Fruit fly (Drosophila melanogaster) whole organism, embryonic: ENCODE data around the gene CG11920.

ENCODE experiments used
- Atf3 ChIP-seq: fragments of 200-800 bp; sonication (Bioruptor generic); optimal IDR thresholded peaks from 3 replicates; lab custom pipeline; 2016; ENCODE audit warnings: missing biosample characterization, missing genetic modification characterization
- Bgb ChIP-seq: fragments of 200-800 bp; sonication (Bioruptor generic); IDR thresholded peaks from 2 replicates; pipeline ENCODE4 v1.3.6; 2022; ENCODE audit warnings: missing biosample characterization, missing genetic modification characterization; ENCODE audit not compliant: partially characterized antibody
- CG10267 ChIP-seq: fragments of 200-800 bp; sonication (Bioruptor generic); optimal IDR thresholded peaks from 2 replicates; lab custom pipeline; 2018; ENCODE audit warnings: missing biosample characterization, mild to moderate bottlenecking, missing genetic modification characterization, moderate library complexity
- CG10431 ChIP-seq: fragments of 200-800 bp; sonication (Bioruptor generic); optimal IDR thresholded peaks from 3 replicates; lab custom pipeline; 2018; ENCODE audit warnings: missing biosample characterization, mild to moderate bottlenecking, missing genetic modification characterization
- CG14014 ChIP-seq: fragments of 200-800 bp; sonication (Bioruptor generic); IDR thresholded peaks from 2 replicates; pipeline ENCODE4 v1.3.6; 2022; ENCODE audit warnings: missing biosample characterization, missing genetic modification characterization
- CG14441 ChIP-seq: fragments of 200-800 bp; sonication (Bioruptor generic); IDR thresholded peaks from 2 replicates; pipeline ENCODE4 v1.3.6; 2022; ENCODE audit warnings: missing biosample characterization, missing genetic modification characterization
- CG14965 ChIP-seq: fragments of 200-800 bp; sonication (Bioruptor generic); optimal IDR thresholded peaks from 2 replicates; lab custom pipeline; 2016; ENCODE audit warnings: missing biosample characterization, missing genetic modification characterization, borderline replicate concordance
- CG15696 ChIP-seq: fragments of 200-800 bp; sonication (Bioruptor generic); optimal IDR thresholded peaks from 2 replicates; lab custom pipeline; 2019; ENCODE audit warnings: missing biosample characterization, mild to moderate bottlenecking, missing genetic modification characterization, moderate library complexity
- CG16863 ChIP-seq: fragments of 200-800 bp; sonication (Bioruptor generic); optimal IDR thresholded peaks from 3 replicates; lab custom pipeline; 2016; ENCODE audit warnings: missing biosample characterization, missing genetic modification characterization
- CG17802 ChIP-seq: fragments of 200-800 bp; sonication (Bioruptor generic); optimal IDR thresholded peaks from 2 replicates; lab custom pipeline; 2018; ENCODE audit warnings: missing biosample characterization, mild to moderate bottlenecking, missing genetic modification characterization, moderate library complexity
- CG30020 ChIP-seq: fragments of 200-800 bp; optimal IDR thresholded peaks from 2 replicates; lab custom pipeline; 2019; ENCODE audit warnings: missing biosample characterization, mild to moderate bottlenecking, missing genetic modification characterization, moderate library complexity
- CG3995 ChIP-seq: fragments of 200-800 bp; sonication (Bioruptor generic); optimal IDR thresholded peaks from 3 replicates; lab custom pipeline; 2016; ENCODE audit warnings: missing biosample characterization, missing genetic modification characterization
- CG43689 ChIP-seq: fragments of 200-800 bp; sonication (Bioruptor generic); IDR thresholded peaks from 2 replicates; pipeline ENCODE4 v1.3.6; 2022; ENCODE audit warnings: missing biosample characterization, missing genetic modification characterization
- CG4820 ChIP-seq: fragments of 200-800 bp; sonication (Bioruptor generic); optimal IDR thresholded peaks from 3 replicates; lab custom pipeline; 2016; ENCODE audit warnings: missing biosample characterization, missing genetic modification characterization
- CG6854 ChIP-seq: fragments of 200-800 bp; sonication (Bioruptor generic); optimal IDR thresholded peaks from 3 replicates; lab custom pipeline; 2017; ENCODE audit warnings: missing biosample characterization, mild to moderate bottlenecking, missing genetic modification characterization
- CG7556 ChIP-seq: fragments of 200-800 bp; sonication (Bioruptor generic); optimal IDR thresholded peaks from 2 replicates; lab custom pipeline; 2017; ENCODE audit warnings: missing biosample characterization, mild to moderate bottlenecking, missing genetic modification characterization
- CG7839 ChIP-seq: fragments of 200-800 bp; sonication (Bioruptor generic); optimal IDR thresholded peaks from 3 replicates; lab custom pipeline; 2018; ENCODE audit warnings: missing biosample characterization, mild to moderate bottlenecking, missing genetic modification characterization, moderate library complexity
- CG8281 ChIP-seq: fragments of 200-800 bp; sonication (Bioruptor generic); optimal IDR thresholded peaks from 2 replicates; lab custom pipeline; 2018; ENCODE audit warnings: missing biosample characterization, mild to moderate bottlenecking, missing genetic modification characterization, moderate library complexity
- CG9609 ChIP-seq: fragments of 200-800 bp; sonication (Bioruptor generic); optimal IDR thresholded peaks from 3 replicates; lab custom pipeline; 2016; ENCODE audit warnings: missing biosample characterization, missing genetic modification characterization
- Camta ChIP-seq: fragments of 200-800 bp; sonication (Bioruptor generic); optimal IDR thresholded peaks from 2 replicates; lab custom pipeline; 2016; ENCODE audit warnings: missing biosample characterization, missing genetic modification characterization
- Dek ChIP-seq: fragments of 200-800 bp; sonication (Bioruptor generic); optimal IDR thresholded peaks from 3 replicates; lab custom pipeline; 2019; ENCODE audit warnings: missing biosample characterization, mild to moderate bottlenecking, missing genetic modification characterization, moderate library complexity
- E2f2 ChIP-seq: fragments of 200-800 bp; sonication (Bioruptor generic); IDR thresholded peaks from 2 replicates; pipeline ENCODE4 v1.3.6; 2022; ENCODE audit warnings: missing biosample characterization, missing genetic modification characterization
- GATAe ChIP-seq: fragments of 200-800 bp; sonication (Bioruptor generic); conservative IDR thresholded peaks from 2 replicates; pipeline ENCODE4 v1.3.6; 2022; ENCODE audit warnings: missing biosample characterization, missing genetic modification characterization
- Gsc ChIP-seq: fragments of 200-800 bp; sonication (Bioruptor generic); IDR thresholded peaks from 2 replicates; pipeline ENCODE4 v1.3.6; 2022; ENCODE audit warnings: missing biosample characterization, missing genetic modification characterization
- Hmr ChIP-seq: fragments of 200-800 bp; sonication (Bioruptor generic); optimal IDR thresholded peaks from 3 replicates; lab custom pipeline; 2017; ENCODE audit warnings: mild to moderate bottlenecking, missing biosample characterization, missing genetic modification reagents, missing genetic modification characterization
- Hr39 ChIP-seq: fragments of >200 bp; optimal IDR thresholded peaks from 2 replicates; lab custom pipeline; 2017
- Hsf ChIP-seq: fragments of 200-800 bp; sonication (Bioruptor generic); optimal IDR thresholded peaks from 3 replicates; lab custom pipeline; 2016; ENCODE audit warnings: missing biosample characterization, missing genetic modification characterization
- Neu2 ChIP-seq: fragments of 200-800 bp; sonication (Bioruptor generic); optimal IDR thresholded peaks from 3 replicates; lab custom pipeline; 2016; ENCODE audit warnings: missing biosample characterization, missing genetic modification characterization, borderline replicate concordance
- Opbp ChIP-seq: fragments of 200-800 bp; sonication (Bioruptor generic); IDR thresholded peaks from 3 replicates; pipeline ENCODE4 v1.3.6; 2022; ENCODE audit warnings: missing biosample characterization, missing genetic modification characterization; ENCODE audit not compliant: partially characterized antibody
- Spps ChIP-seq: fragments of 200-800 bp; sonication (Bioruptor generic); optimal IDR thresholded peaks from 2 replicates; lab custom pipeline; 2018; ENCODE audit warnings: missing biosample characterization, mild to moderate bottlenecking, missing genetic modification characterization
- ara ChIP-seq: fragments of 200-800 bp; sonication (Bioruptor generic); IDR thresholded peaks from 2 replicates; pipeline ENCODE4 v1.3.6; 2022; ENCODE audit warnings: missing biosample characterization, missing genetic modification characterization
- bbx ChIP-seq: fragments of 200-800 bp; sonication (Bioruptor generic); IDR thresholded peaks from 2 replicates; pipeline ENCODE4 v1.3.6; 2022; ENCODE audit warnings: missing biosample characterization, missing genetic modification characterization; ENCODE audit not compliant: partially characterized antibody
- bcd ChIP-seq: fragments of 200-800 bp; sonication (Bioruptor generic); optimal IDR thresholded peaks from 2 replicates; lab custom pipeline; 2017; ENCODE audit warnings: missing biosample characterization, mild to moderate bottlenecking, missing genetic modification characterization
- bowl ChIP-seq: fragments of 200-800 bp; sonication (Bioruptor generic); IDR thresholded peaks from 2 replicates; pipeline ENCODE4 v1.3.6; 2022; ENCODE audit warnings: missing biosample characterization, missing genetic modification characterization
- cad ChIP-seq: fragments of >200 bp; optimal IDR thresholded peaks from 2 replicates; lab custom pipeline; 2017; ENCODE audit warnings: missing biosample characterization, missing genetic modification characterization
- chm ChIP-seq: fragments of 200-800 bp; sonication (Bioruptor generic); IDR thresholded peaks from 2 replicates; pipeline ENCODE4 v1.3.6; 2022; ENCODE audit warnings: missing biosample characterization, missing genetic modification characterization
- dmrt11E ChIP-seq: fragments of 200-800 bp; sonication (Bioruptor generic); optimal IDR thresholded peaks from 3 replicates; lab custom pipeline; 2018; ENCODE audit warnings: missing biosample characterization, mild to moderate bottlenecking, missing genetic modification characterization, moderate library complexity
- dpn ChIP-seq, 2 experiments: fragments of 200-800 bp; sonication (Bioruptor generic); optimal IDR thresholded peaks; 3 replicates each; lab custom pipeline; 2016; ENCODE audit warnings: missing biosample characterization in 2 of 2, missing genetic modification characterization in 2 of 2
- dysf ChIP-seq: fragments of 200-800 bp; sonication (Bioruptor generic); IDR thresholded peaks from 3 replicates; pipeline ENCODE4 v1.3.6; 2022; ENCODE audit warnings: missing biosample characterization, missing genetic modification characterization
- fd64A ChIP-seq: fragments of 200-800 bp; sonication (Bioruptor generic); optimal IDR thresholded peaks from 3 replicates; lab custom pipeline; 2018; ENCODE audit warnings: missing biosample characterization, mild to moderate bottlenecking, missing genetic modification characterization
- fu2 ChIP-seq: fragments of 200-800 bp; sonication (Bioruptor generic); optimal IDR thresholded peaks from 2 replicates; lab custom pipeline; 2016; ENCODE audit warnings: missing biosample characterization, missing genetic modification characterization
- hth ChIP-seq: fragments of >200 bp; optimal IDR thresholded peaks from 2 replicates; lab custom pipeline; 2017; ENCODE audit warnings: inconsistent platforms
- kay ChIP-seq: fragments of 200-800 bp; sonication (Bioruptor generic); optimal IDR thresholded peaks from 2 replicates; lab custom pipeline; 2016; ENCODE audit warnings: missing biosample characterization, missing genetic modification characterization
- lab ChIP-seq: fragments of 200-800 bp; sonication (Bioruptor generic); optimal IDR thresholded peaks from 3 replicates; lab custom pipeline; 2017; ENCODE audit warnings: missing biosample characterization, missing genetic modification characterization, mild to moderate bottlenecking, moderate library complexity, missing genetic modification reagents
- maf-S ChIP-seq: fragments of 200-800 bp; sonication (Bioruptor generic); optimal IDR thresholded peaks from 2 replicates; lab custom pipeline; 2016; ENCODE audit warnings: missing biosample characterization, missing genetic modification characterization
- mld ChIP-seq: fragments of 200-800 bp; sonication (Bioruptor generic); IDR thresholded peaks from 3 replicates; pipeline ENCODE4 v1.3.6; 2022; ENCODE audit warnings: missing biosample characterization, missing genetic modification characterization; ENCODE audit not compliant: partially characterized antibody
- repo ChIP-seq: fragments of 200-800 bp; sonication (Bioruptor generic); optimal IDR thresholded peaks from 2 replicates; lab custom pipeline; 2016; ENCODE audit warnings: missing biosample characterization, missing genetic modification characterization
- slbo ChIP-seq: fragments of 200-800 bp; sonication (Bioruptor generic); IDR thresholded peaks from 2 replicates; pipeline ENCODE4 v1.3.6; 2022; ENCODE audit warnings: missing biosample characterization, missing genetic modification characterization
- stwl ChIP-seq: fragments of 200-800 bp; sonication (Bioruptor generic); optimal IDR thresholded peaks from 3 replicates; lab custom pipeline; 2018; ENCODE audit warnings: missing biosample characterization, mild to moderate bottlenecking, missing genetic modification characterization, moderate library complexity
- vvl ChIP-seq: fragments of 200-800 bp; sonication (Bioruptor generic); IDR thresholded peaks from 2 replicates; pipeline ENCODE4 v1.3.6; 2022; ENCODE audit warnings: missing biosample characterization, missing genetic modification characterization
- yki ChIP-seq: fragments of >200 bp; optimal IDR thresholded peaks from 3 replicates; lab custom pipeline; 2018
- z ChIP-seq: fragments of 200-800 bp; sonication (Bioruptor generic); IDR thresholded peaks from 3 replicates; pipeline ENCODE4 v1.3.6; 2022; ENCODE audit warnings: missing biosample characterization, missing genetic modification characterization
- zfh1 ChIP-seq: fragments of 200-800 bp; sonication (Bioruptor generic); IDR thresholded peaks from 3 replicates; pipeline ENCODE4 v1.3.6; 2022; ENCODE audit warnings: missing biosample characterization, missing genetic modification characterization

The CG11920 gene

DNA sequence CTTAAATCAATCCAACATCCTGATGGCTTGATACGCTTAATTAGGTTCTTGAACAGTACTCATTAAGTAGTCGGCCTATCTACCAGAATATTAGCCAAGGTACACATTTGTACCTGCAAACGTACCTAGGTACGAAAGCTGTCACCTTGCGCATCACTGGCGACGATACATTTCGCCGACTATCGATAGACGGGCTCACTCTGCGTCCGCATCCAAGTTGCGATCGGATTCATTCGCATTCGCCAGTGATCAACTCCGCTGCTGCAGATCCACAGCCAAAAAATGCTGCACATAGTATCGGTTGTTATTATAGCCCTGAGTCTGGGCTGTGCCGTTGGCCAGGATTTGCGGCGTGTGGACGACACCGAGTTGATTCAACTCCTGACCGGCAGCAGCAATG, 27.2 kb upstream of the CG11920 start, which contains the start of gene CG11790 (continued):
- TF ChIP-seq dmrt11E (no peak), CG14441 (no peak), slbo (GFP tag; lab: Robert Waterston, UW) (no peak), ara (no peak), hth (lab: Kevin White, UChicago) (no peak), Gsc (no peak), Atf3 (GFP tag; lab: Kevin White, UChicago) (no peak), stwl (peak; percentile 38), CG7556 (GFP tag; lab: Kevin White, UChicago) (no peak), kay (GFP tag; lab: Kevin White, UChicago) (no peak), E2f2 (GFP tag; lab: Robert Waterston, UW) (0 out of 2 replicates have a peak, but pooled peaks have one; percentile 21), Spps (tag; lab: Kevin White, UChicago) (no peak), Hsf (GFP tag; lab: Kevin White, UChicago) (no peak), chm (GFP tag; lab: Robert Waterston, UW) (no peak), maf-S (no peak), bowl (GFP tag; lab: Robert Waterston, UW) (no peak), CG14965 (no peak), CG10431 (GFP tag; lab: Kevin White, UChicago) (no peak), cad (GFP tag; lab: Kevin White, UChicago) (no peak), bcd (GFP tag; lab: Kevin White, UChicago) (no peak), CG14014 (0 out of 2 replicates have a peak, but pooled peaks have one; percentile 26), CG4820 (GFP tag; lab: Kevin White, UChicago) (no peak), fu2 (GFP tag; lab: Kevin White, UChicago) (no peak), dpn (GFP tag; optimal IDR thresholded peaks at IDR 0.05; lab: Kevin White, UChicago) (no peak), CG8281 (tag; lab: Kevin White, UChicago) (no peak), CG17802 (tag; lab: Kevin White, UChicago) (no peak), CG9609 (GFP tag; lab: Kevin White, UChicago) (no peak), fd64A (GFP tag; lab: Kevin White, UChicago) (no peak), vvl (GFP tag; lab: Robert Waterston, UW) (peak; percentile 20; the same call in 1 of the 2 replicates), Camta (GFP tag; lab: Kevin White, UChicago) (no peak), CG10267 (tag; lab: Kevin White, UChicago) (no peak), mld (GFP tag; lab: Robert Waterston, UW) (peak; percentile 73), CG30020 (no peak), CG3995 (GFP tag; lab: Kevin White, UChicago) (peak; percentile 87), Hr39 (no peak), Opbp (GFP tag; lab: Robert Waterston, UW) (peak; percentile 84; the same call in 2 of the 3 replicates), yki (lab: Kevin White, UChicago) (no peak), CG43689 (GFP tag; lab: Robert Waterston, UW) (no peak), Neu2 (GFP tag; lab: Kevin White, UChicago) (no peak), bbx (peak; percentile 85), GATAe (GFP tag; lab: Robert Waterston, UW) (no peak), Hmr (GFP tag; lab: Kevin White, UChicago) (no peak), dysf (no peak), z (no peak), lab (GFP tag; lab: Kevin White, UChicago) (no peak), Bgb (GFP tag; lab: Robert Waterston, UW) (peak; percentile 87), Dek (tag; lab: Kevin White, UChicago) (no peak), CG16863 (no peak), CG7839 (tag; lab: Kevin White, UChicago) (no peak), CG15696 (tag; lab: Kevin White, UChicago) (no peak), CG6854 (GFP tag; lab: Kevin White, UChicago) (no peak), repo (no peak), zfh1 (GFP tag; lab: Robert Waterston, UW) (no peak)
